Fruit fly (Drosophila melanogaster): Measurements from ENCODE around the gene smog.

smog gene

DNA sequence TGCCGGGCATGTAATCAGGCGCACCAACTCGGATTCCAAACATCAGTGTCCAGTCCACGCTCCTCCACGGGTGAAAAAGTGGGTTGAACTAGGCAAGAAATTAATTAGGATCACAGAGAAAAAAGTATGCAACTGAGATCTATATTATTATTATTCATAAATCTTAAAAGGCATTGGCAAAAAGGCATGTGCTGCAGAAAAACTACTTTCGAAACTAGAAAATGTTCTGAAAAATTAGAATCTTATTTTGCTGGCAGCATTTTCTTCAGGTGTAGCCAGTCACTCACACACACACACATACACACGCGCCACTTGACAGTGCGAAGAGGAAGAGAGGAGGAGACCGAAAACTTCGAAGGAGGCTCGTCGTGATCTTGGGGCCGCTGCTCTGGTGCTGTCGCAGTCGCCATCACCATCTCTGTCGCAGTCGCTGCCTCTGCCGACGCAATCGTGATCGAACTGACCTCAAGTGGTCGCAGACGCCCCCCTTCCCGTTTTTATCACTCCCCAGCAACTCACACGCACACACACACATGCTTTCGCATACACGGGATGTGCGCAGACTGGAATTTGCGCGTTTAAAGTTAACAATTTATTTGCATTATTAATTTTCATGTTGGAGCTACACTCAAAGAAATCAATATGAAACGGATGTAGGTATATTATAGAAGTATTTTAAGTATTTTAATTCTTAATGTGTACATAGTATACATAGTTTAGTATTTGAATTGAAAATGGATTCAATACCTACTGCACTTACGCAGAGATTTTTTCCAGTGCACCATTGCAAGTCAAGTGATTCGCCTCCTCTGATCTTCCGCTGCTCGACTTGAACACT is 34.9 kb downstream of the smog start (continued):
- TF ChIP-seq Trl (optimal IDR thresholded peaks at IDR 0.05): no peak
- peak; percentile 27 for TF ChIP-seq Trl (GFP tag; optimal IDR thresholded peaks at IDR 0.05)
- peak; percentile 24 for TF ChIP-seq CG1602 (GFP tag; optimal IDR thresholded peaks at IDR 0.05)
- TF ChIP-seq CG9932 (GFP tag; IDR thresholded peaks at IDR 0.05): peak; percentile 41
- TF ChIP-seq CkIIα-i1 (GFP tag; IDR thresholded peaks at IDR 0.05): no peak
- peak; percentile 51 for TF ChIP-seq chn (GFP tag; optimal IDR thresholded peaks at IDR 0.05)
- TF ChIP-seq mam (GFP tag; optimal IDR thresholded peaks at IDR 0.05): peak; percentile 30
- TF ChIP-seq Sox100B (GFP tag; optimal IDR thresholded peaks at IDR 0.05): no peak
- no peak for TF ChIP-seq Hmx (GFP tag; optimal IDR thresholded peaks at IDR 0.05)
- TF ChIP-seq so (GFP tag; IDR thresholded peaks at IDR 0.05): peak; percentile 57; the same call in 1 of the 3 replicates
- TF ChIP-seq ab (GFP tag; optimal IDR thresholded peaks at IDR 0.05): no peak
- peak; percentile 39 for TF ChIP-seq CG7556 (GFP tag; optimal IDR thresholded peaks at IDR 0.05)
- peak; percentile 85 for TF ChIP-seq CG1603 (tag; optimal IDR thresholded peaks at IDR 0.05)
- TF ChIP-seq fd96Cb (tag; optimal IDR thresholded peaks at IDR 0.05): peak; percentile 45
- peak; percentile 30 for TF ChIP-seq CG12071 (GFP tag; optimal IDR thresholded peaks at IDR 0.05)
- TF ChIP-seq Camta (GFP tag; optimal IDR thresholded peaks at IDR 0.05): peak; percentile 27
- no peak for TF ChIP-seq pan (optimal IDR thresholded peaks at IDR 0.05)
- peak in 1 of 2 experiments; percentile 85 for TF ChIP-seq pan (GFP tag; optimal IDR thresholded peaks at IDR 0.05 in 1 of 2, IDR thresholded peaks at IDR 0.05 in 1 of 2)
- TF ChIP-seq zen (tag; optimal IDR thresholded peaks at IDR 0.05): peak; percentile 31
- TF ChIP-seq sim (GFP tag; IDR thresholded peaks at IDR 0.05): no peak
- peak; percentile 30 for TF ChIP-seq CG33213 (GFP tag; optimal IDR thresholded peaks at IDR 0.05)
- peak; percentile 37 for TF ChIP-seq CG13775 (GFP tag; optimal IDR thresholded peaks at IDR 0.05)
- TF ChIP-seq Xrp1 (GFP tag; IDR thresholded peaks at IDR 0.05): peak; percentile 77
- TF ChIP-seq CG11093 (GFP tag; IDR thresholded peaks at IDR 0.05): 0 out of 3 replicates have a peak, but pooled peaks have one; percentile 20
- peak; percentile 18 for TF ChIP-seq CG12659 (GFP tag; optimal IDR thresholded peaks at IDR 0.05)
- no peak for TF ChIP-seq bigmax (GFP tag; optimal IDR thresholded peaks at IDR 0.05)
- peak; percentile 44; the same call in 1 of the 2 replicates for TF ChIP-seq seq (GFP tag; IDR thresholded peaks at IDR 0.05)
- TF ChIP-seq CoRest (tag; optimal IDR thresholded peaks at IDR 0.05): peak; percentile 41
- TF ChIP-seq D19B (GFP tag; optimal IDR thresholded peaks at IDR 0.05): peak; percentile 18
- peak; percentile 67 for TF ChIP-seq ci (GFP tag; IDR thresholded peaks at IDR 0.05)
- no peak for TF ChIP-seq Myb (GFP tag; optimal IDR thresholded peaks at IDR 0.05)
- peak; percentile 14 for TF ChIP-seq CG10274 (GFP tag; optimal IDR thresholded peaks at IDR 0.05)
- peak; percentile 70; the same call in 2 of the 3 replicates for TF ChIP-seq tgo (GFP tag; IDR thresholded peaks at IDR 0.05)
- TF ChIP-seq tap (tag; optimal IDR thresholded peaks at IDR 0.05): peak; percentile 68
- TF ChIP-seq CG12219 (GFP tag; optimal IDR thresholded peaks at IDR 0.05): no peak
- TF ChIP-seq CG11696 (GFP tag; IDR thresholded peaks at IDR 0.05): peak; percentile 44; the same call in 1 of the 2 replicates
- TF ChIP-seq grau (tag; optimal IDR thresholded peaks at IDR 0.05): peak; percentile 62
- peak; percentile 60 for TF ChIP-seq CG32772 (GFP tag; IDR thresholded peaks at IDR 0.05)
- no peak for TF ChIP-seq Atf3 (GFP tag; optimal IDR thresholded peaks at IDR 0.05)
- peak; percentile 62 for TF ChIP-seq lab (GFP tag; optimal IDR thresholded peaks at IDR 0.05)
- peak; percentile 15 for TF ChIP-seq CG1529 (GFP tag; optimal IDR thresholded peaks at IDR 0.05)
- peak; percentile 49 for TF ChIP-seq Meics (GFP tag; optimal IDR thresholded peaks at IDR 0.05)
- peak; percentile 1 for TF ChIP-seq slou (GFP tag; optimal IDR thresholded peaks at IDR 0.05)
- TF ChIP-seq toy (GFP tag; IDR thresholded peaks at IDR 0.05): no peak
- peak; percentile 50; the same call in 1 of the 2 replicates for TF ChIP-seq sens-2 (GFP tag; IDR thresholded peaks at IDR 0.05)
- TF ChIP-seq Usf (GFP tag; optimal IDR thresholded peaks at IDR 0.05): peak; percentile 21
- TF ChIP-seq CG5953 (GFP tag; IDR thresholded peaks at IDR 0.05): peak; percentile 33; the same call in 1 of the 2 replicates
- TF ChIP-seq CG43689 (GFP tag; IDR thresholded peaks at IDR 0.05): peak; percentile 43; the same call in 1 of the 2 replicates
- TF ChIP-seq CG9817 (tag; optimal IDR thresholded peaks at IDR 0.05): peak; percentile 55
- TF ChIP-seq CG13894 (tag; optimal IDR thresholded peaks at IDR 0.05): no peak
